Worm (Caenorhabditis elegans) whole organism, L4 larva: ENCODE data around the gene nhr-44.

ENCODE experiments used
- F37D6.2 ChIP-seq: sonication (generic microtip); optimal IDR thresholded peaks from 2 replicates; lab custom pipeline; 2016; ENCODE audit warnings: mild to moderate bottlenecking, missing genetic modification characterization, missing compliant biosample characterization
- F44E2.7 ChIP-seq: fragments of 200-800 bp; sonication (Bioruptor generic); IDR thresholded peaks from 2 replicates; pipeline ENCODE4 v2.1.2; 2022; ENCODE audit warnings: missing genetic modification characterization, missing compliant biosample characterization
- F49E8.2 ChIP-seq: sonication (generic microtip); optimal IDR thresholded peaks from 2 replicates; lab custom pipeline; 2016; ENCODE audit warnings: missing compliant biosample characterization, mild to moderate bottlenecking, missing genetic modification characterization, borderline replicate concordance
- aha-1 ChIP-seq: fragments of 150-350 bp; peaks from one replicate; lab custom pipeline; 2014; ENCODE audit warnings: missing biosample characterization, missing genetic modification characterization
- ces-1 ChIP-seq: fragments of 150-350 bp; sonication (generic microtip); optimal IDR thresholded peaks from 4 replicates; lab custom pipeline; 2014; ENCODE audit warnings: missing biosample characterization, missing genetic modification reagents, missing genetic modification characterization
- daf-16 ChIP-seq, 3 experiments: sonication (generic microtip); optimal IDR thresholded peaks; 2 replicates each; lab custom pipeline; 2016 to 2017; ENCODE audit warnings: missing genetic modification characterization in 3 of 3, missing genetic modification reagents in 3 of 3, mild to moderate bottlenecking in 2 of 3, missing compliant biosample characterization in 2 of 3, missing biosample characterization in 1 of 3, moderate library complexity in 1 of 3
- daf-8 ChIP-seq: fragments of 200-800 bp; sonication (Bioruptor generic); IDR thresholded peaks from 2 replicates; pipeline ENCODE4 v1.3.6; 2022; ENCODE audit warnings: missing genetic modification characterization, missing compliant biosample characterization
- dmd-6 ChIP-seq: fragments of 200-800 bp; sonication (Bioruptor generic); IDR thresholded peaks from 2 replicates; pipeline ENCODE4 v1.3.6; 2022; ENCODE audit warnings: missing genetic modification reagents, missing genetic modification characterization, missing compliant biosample characterization
- dmd-8 ChIP-seq: fragments of 200-800 bp; sonication (Bioruptor generic); IDR thresholded peaks from 2 replicates; pipeline ENCODE4 v1.3.6; 2022; ENCODE audit warnings: missing genetic modification characterization, missing compliant biosample characterization
- dve-1 ChIP-seq: sonication (generic microtip); optimal IDR thresholded peaks from 2 replicates; lab custom pipeline; 2017; ENCODE audit warnings: antibody characterized with exemption, mild to moderate bottlenecking, missing genetic modification characterization, missing compliant biosample characterization; ENCODE audit not compliant: insufficient read depth
- fos-1 ChIP-seq: fragments of 150-350 bp; optimal IDR thresholded peaks from 2 replicates; lab custom pipeline; 2014; ENCODE audit warnings: missing biosample characterization, missing genetic modification characterization
- hlh-11 ChIP-seq: fragments of 200-800 bp; sonication (Bioruptor generic); optimal IDR thresholded peaks from 2 replicates; lab custom pipeline; 2018; ENCODE audit warnings: mild to moderate bottlenecking, missing genetic modification characterization, missing compliant biosample characterization
- hlh-30 ChIP-seq: sonication (generic microtip); optimal IDR thresholded peaks from 2 replicates; lab custom pipeline; 2017; ENCODE audit warnings: antibody characterized with exemption, mild to moderate bottlenecking, missing genetic modification characterization, missing compliant biosample characterization; ENCODE audit not compliant: insufficient read depth
- lim-7 ChIP-seq: fragments of 200-800 bp; sonication (Bioruptor generic); IDR thresholded peaks from 2 replicates; pipeline ENCODE4 v1.3.6; 2022; ENCODE audit warnings: missing genetic modification characterization, missing compliant biosample characterization
- lin-29 ChIP-seq: fragments of 200-800 bp; sonication (Bioruptor generic); IDR thresholded peaks from 2 replicates; pipeline ENCODE4 v1.3.6; 2022; ENCODE audit warnings: missing genetic modification reagents, missing genetic modification characterization, missing compliant biosample characterization
- lin-38 ChIP-seq: fragments of 200-800 bp; sonication (Bioruptor generic); IDR thresholded peaks from 2 replicates; pipeline ENCODE4 v1.3.6; 2022; ENCODE audit warnings: missing genetic modification reagents, missing genetic modification characterization, missing compliant biosample characterization
- lsy-2 ChIP-seq, 2 experiments: fragments of 150-350 bp in 1 of 2; sonication (generic microtip) in 1 of 2; optimal IDR thresholded peaks; 2 replicates each; lab custom pipeline; 2014 to 2017; ENCODE audit warnings: missing biosample characterization in 2 of 2, missing genetic modification characterization in 2 of 2
- madf-5 ChIP-seq, 2 experiments: fragments of 200-800 bp; sonication (Bioruptor generic); IDR thresholded peaks; 2 replicates each; pipeline ENCODE4 v1.3.6; 2022; ENCODE audit warnings: missing compliant biosample characterization in 2 of 2, missing genetic modification characterization in 2 of 2
- madf-9 ChIP-seq: fragments of 200-800 bp; sonication (Bioruptor generic); conservative IDR thresholded peaks from 2 replicates; pipeline ENCODE4 v1.3.6; 2022; ENCODE audit warnings: missing genetic modification reagents, missing genetic modification characterization, missing compliant biosample characterization
- mep-1 ChIP-seq: fragments of 150-350 bp; sonication (generic microtip); optimal IDR thresholded peaks from 3 replicates; lab custom pipeline; 2014; ENCODE audit warnings: missing biosample characterization, missing genetic modification characterization
- mxl-3 ChIP-seq: fragments of 200-800 bp; sonication (Bioruptor generic); optimal IDR thresholded peaks from 2 replicates; lab custom pipeline; 2018; ENCODE audit warnings: mild to moderate bottlenecking, missing genetic modification characterization, missing compliant biosample characterization
- nhr-10 ChIP-seq: fragments of 150-350 bp; optimal IDR thresholded peaks from 2 replicates; lab custom pipeline; 2014; ENCODE audit warnings: missing biosample characterization, missing genetic modification characterization
- nhr-25 ChIP-seq: sonication (generic microtip); optimal IDR thresholded peaks from 2 replicates; lab custom pipeline; 2017; ENCODE audit warnings: missing genetic modification characterization, mild to moderate bottlenecking, missing compliant biosample characterization, antibody characterized with exemption, moderate library complexity, borderline replicate concordance; ENCODE audit not compliant: insufficient read depth
- nhr-28 ChIP-seq: fragments of 150-350 bp; optimal IDR thresholded peaks from 2 replicates; lab custom pipeline; 2014; ENCODE audit warnings: missing biosample characterization, missing genetic modification characterization
- nhr-41 ChIP-seq: fragments of 200-800 bp; sonication (Bioruptor generic); IDR thresholded peaks from 2 replicates; pipeline ENCODE4 v1.3.6; 2022; ENCODE audit warnings: missing genetic modification reagents, missing genetic modification characterization, missing compliant biosample characterization
- nhr-42 ChIP-seq: fragments of 200-800 bp; sonication (Bioruptor generic); IDR thresholded peaks from 2 replicates; pipeline ENCODE4 v1.3.6; 2022; ENCODE audit warnings: missing genetic modification characterization, missing compliant biosample characterization
- nhr-77 ChIP-seq: fragments of 150-350 bp; optimal IDR thresholded peaks from 2 replicates; lab custom pipeline; 2014; ENCODE audit warnings: missing biosample characterization, missing genetic modification characterization
- pqm-1 ChIP-seq: sonication (generic microtip); optimal IDR thresholded peaks from 2 replicates; lab custom pipeline; 2017; ENCODE audit warnings: missing biosample characterization, missing genetic modification characterization
- rbr-2 ChIP-seq: sonication (generic microtip); optimal IDR thresholded peaks from 2 replicates; lab custom pipeline; 2016; ENCODE audit warnings: missing genotype, missing genetic modification characterization, missing compliant biosample characterization
- sdz-12 ChIP-seq: fragments of 200-800 bp; sonication (Bioruptor generic); optimal IDR thresholded peaks from 2 replicates; lab custom pipeline; 2018; ENCODE audit warnings: mild to moderate bottlenecking, missing genetic modification characterization, missing compliant biosample characterization
- snpc-1.2 ChIP-seq: fragments of 200-800 bp; sonication (Bioruptor generic); IDR thresholded peaks from 2 replicates; pipeline ENCODE4 v1.3.6; 2022; ENCODE audit warnings: missing genetic modification reagents, missing genetic modification characterization, missing compliant biosample characterization
- spr-1 ChIP-seq: sonication (generic microtip); optimal IDR thresholded peaks from 2 replicates; lab custom pipeline; 2016; ENCODE audit warnings: mild to moderate bottlenecking, missing genetic modification characterization, missing compliant biosample characterization
- tag-97 ChIP-seq: fragments of 200-800 bp; sonication (Bioruptor generic); IDR thresholded peaks from 2 replicates; pipeline ENCODE4 v1.3.6; 2022; ENCODE audit warnings: missing genetic modification characterization, missing compliant biosample characterization
- unc-62 ChIP-seq, 3 experiments: fragments of 150-350 bp in 1 of 3; sonication (generic microtip); optimal IDR thresholded peaks in 2 of 3; peaks in 1 of 3; 1 replicate in 1 of 3; 2 replicates in 2 of 3; lab custom pipeline; 2014 to 2017; ENCODE audit warnings: missing biosample characterization in 3 of 3, missing genetic modification characterization in 3 of 3, missing genetic modification reagents in 3 of 3, missing genotype in 1 of 3
- vab-7 ChIP-seq: fragments of 200-800 bp; sonication (Bioruptor generic); IDR thresholded peaks from 2 replicates; pipeline ENCODE4 v1.3.6; 2022; ENCODE audit warnings: missing genetic modification reagents, missing genetic modification characterization, missing compliant biosample characterization
- zfp-2 ChIP-seq: sonication (generic microtip); optimal IDR thresholded peaks from 2 replicates; lab custom pipeline; 2016; ENCODE audit warnings: mild to moderate bottlenecking, missing genetic modification characterization, missing compliant biosample characterization

Gene nhr-44

ce11 chrV:8974889-8975422, 11.1 kb upstream of the nhr-44 start, which contains the start of gene nhr-143:
nhr-143 (minus strand) TSS chrV:8974939.
- no peak for TF ChIP-seq daf-8
- peak; percentile 11 for TF ChIP-seq mep-1 (tag; lab: Kevin White, UChicago)
- TF ChIP-seq pqm-1 (tag; lab: Kevin White, UChicago): peak; percentile 41
- peak; percentile 50 for TF ChIP-seq dmd-6 (GFP tag; lab: Robert Waterston, UW)
- TF ChIP-seq sdz-12 (GFP tag; lab: Kevin White, UChicago): no peak
- peak; percentile 61 for TF ChIP-seq dve-1
- TF ChIP-seq lsy-2 (tag; optimal IDR thresholded peaks at IDR 0.05; lab: Kevin White, UChicago): peak in 1 of 2 experiments; percentile 17
- no peak for TF ChIP-seq F44E2.7 (GFP tag; lab: Robert Waterston, UW)
- peak; percentile 43 for TF ChIP-seq nhr-28
- TF ChIP-seq unc-62 (GFP tag; optimal IDR thresholded peaks at IDR 0.05 in 1 of 2; lab: Kevin White, UChicago): peak in 1 of 2 experiments; percentile 10
- TF ChIP-seq unc-62 (tag; optimal IDR thresholded peaks at IDR 0.05; lab: Kevin White, UChicago): no peak
- TF ChIP-seq nhr-77 (tag; lab: Kevin White, UChicago): peak; percentile 31
- peak; percentile 47 for TF ChIP-seq hlh-11
- TF ChIP-seq lin-38: no peak
- no peak for TF ChIP-seq dmd-8 (GFP tag; lab: Robert Waterston, UW)
- no peak for TF ChIP-seq daf-16 (GFP tag; optimal IDR thresholded peaks at IDR 0.05; lab: Kevin White, UChicago)
- peak; percentile 27 for TF ChIP-seq daf-16 (tag; optimal IDR thresholded peaks at IDR 0.05; lab: Kevin White, UChicago)

ce11 chrV:8972271-8972670, 8.4 kb upstream of the nhr-44 start, which contains the start of gene nhr-195:
nhr-195 (minus strand) TSS chrV:8972371.
- TF ChIP-seq nhr-42: no peak
- TF ChIP-seq lin-29 (GFP tag; lab: Robert Waterston, UW): no peak
- no peak for TF ChIP-seq daf-8
- TF ChIP-seq vab-7: no peak
- TF ChIP-seq sdz-12 (GFP tag; lab: Kevin White, UChicago): no peak
- TF ChIP-seq F37D6.2 (tag; lab: Kevin White, UChicago): no peak
- no peak for TF ChIP-seq rbr-2 (tag; lab: Kevin White, UChicago)
- TF ChIP-seq F49E8.2 (tag; lab: Kevin White, UChicago): no peak
- TF ChIP-seq, all 104 proteins: peak for 0

DNA sequence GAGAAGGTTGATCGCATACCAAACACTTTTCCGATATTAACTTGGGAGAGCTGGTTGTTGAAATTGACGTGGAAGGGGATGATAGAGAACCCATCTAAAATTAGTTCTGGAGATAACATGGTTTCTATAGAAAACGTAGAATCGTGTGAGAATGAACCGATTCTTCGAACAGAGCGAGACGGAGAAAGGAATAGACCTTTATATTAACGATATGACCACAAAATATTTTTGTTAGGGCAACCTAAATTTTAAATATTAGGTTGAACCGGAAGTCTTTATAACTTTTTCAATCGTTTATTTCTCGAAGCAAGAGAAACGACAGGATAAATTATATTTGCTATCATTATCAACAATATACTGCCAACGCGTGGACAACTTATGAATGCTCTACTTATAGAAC, 2.2 kb upstream of the nhr-44 start, which contains the start of gene nhr-219:
nhr-219 (minus strand) TSS at position 101 of the 400 bp plus-strand sequence.
- TF ChIP-seq madf-5 (GFP tag; IDR thresholded peaks at IDR 0.05; lab: Robert Waterston, UW): no peak
- TF ChIP-seq unc-62 (GFP tag; optimal IDR thresholded peaks at IDR 0.05 in 1 of 2; lab: Kevin White, UChicago): peak in 1 of 2 experiments; percentile 28
- no peak for TF ChIP-seq unc-62 (tag; optimal IDR thresholded peaks at IDR 0.05; lab: Kevin White, UChicago)
- TF ChIP-seq zfp-2 (tag; lab: Kevin White, UChicago): no peak
- no peak for TF ChIP-seq lim-7 (GFP tag; lab: Robert Waterston, UW)
- TF ChIP-seq spr-1 (tag; lab: Kevin White, UChicago): no peak
- TF ChIP-seq, all 104 proteins: peak for 1

DNA sequence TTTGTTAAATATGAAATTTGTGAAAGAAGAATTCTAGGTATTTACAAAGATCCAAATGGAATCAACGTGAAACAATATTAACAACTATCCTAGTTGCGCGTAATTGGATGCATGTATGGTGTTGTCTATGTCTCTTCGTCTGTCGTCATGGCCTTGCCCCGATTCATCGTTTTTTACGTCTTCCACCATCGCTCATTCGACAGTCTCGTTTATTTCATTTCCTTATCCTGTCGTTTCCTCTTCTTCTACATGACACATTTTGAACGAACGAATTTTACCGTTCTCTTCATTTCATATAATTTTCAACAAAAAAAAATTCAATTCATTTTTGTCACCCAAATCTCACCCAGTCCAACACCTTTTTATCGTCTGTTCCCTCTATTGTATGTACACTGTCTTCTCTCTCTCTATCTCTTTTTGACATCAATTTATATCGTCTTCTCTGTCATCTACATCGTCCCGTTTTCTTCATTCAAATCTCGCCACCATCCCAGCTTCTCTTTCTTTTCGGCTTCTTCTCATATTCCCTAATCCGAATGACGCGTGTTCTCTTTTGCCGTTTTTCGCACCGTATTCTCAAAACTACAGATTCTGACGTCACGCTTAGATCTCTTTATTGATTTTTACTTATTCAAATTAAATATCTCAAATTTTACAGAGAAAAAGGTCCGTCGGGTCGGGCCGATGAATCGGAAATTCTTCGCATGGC, 7.4 kb downstream of the nhr-44 start, which contains the start of gene ttc-17:
ttc-17 (plus strand) TSS at position 659 of the 709 bp plus-strand sequence.
- TF ChIP-seq tag-97 (GFP tag; lab: Robert Waterston, UW) (no peak), nhr-77 (tag; lab: Kevin White, UChicago) (no peak), hlh-30 (tag; lab: Kevin White, UChicago) (peak; percentile 26), nhr-10 (tag; lab: Kevin White, UChicago) (no peak), mxl-3 (GFP tag; lab: Kevin White, UChicago) (no peak), nhr-25 (tag; lab: Kevin White, UChicago) (peak; percentile 69), snpc-1.2 (0 out of 2 replicates have a peak, but pooled peaks have one; percentile 29), unc-62 (GFP tag; optimal IDR thresholded peaks at IDR 0.05 in 1 of 2; lab: Kevin White, UChicago) (peak in 1 of 2 experiments; percentile 16), unc-62 (tag; optimal IDR thresholded peaks at IDR 0.05; lab: Kevin White, UChicago) (no peak), ces-1 (GFP tag; lab: Kevin White, UChicago) (no peak), fos-1 (tag; lab: Kevin White, UChicago) (no peak), madf-9 (GFP tag; lab: Robert Waterston, UW) (no peak), nhr-41 (GFP tag; lab: Robert Waterston, UW) (no peak), aha-1 (tag; lab: Kevin White, UChicago) (no peak), lsy-2 (tag; optimal IDR thresholded peaks at IDR 0.05; lab: Kevin White, UChicago) (no peak)
